Worm (Caenorhabditis elegans) whole organism, young adult: ENCODE results near the gene C23G10.11.

Experiments used
- K11D2.4 ChIP-seq: fragments of 200-800 bp; sonication (Bioruptor generic); IDR thresholded peaks from 2 replicates; pipeline ENCODE4 v1.3.6; 2022; ENCODE audit warnings: missing genetic modification reagents, missing genetic modification characterization, missing compliant biosample characterization
- egrh-3 ChIP-seq: fragments of 200-800 bp; sonication (Bioruptor generic); IDR thresholded peaks from 2 replicates; pipeline ENCODE4 v1.3.6; 2022; ENCODE audit warnings: missing genetic modification reagents, missing genetic modification characterization, missing compliant biosample characterization
- nhr-90 ChIP-seq: sonication (generic microtip); optimal IDR thresholded peaks from 2 replicates; lab custom pipeline; 2016; ENCODE audit warnings: missing genotype, mild to moderate bottlenecking, missing genetic modification characterization, missing compliant biosample characterization

DNA sequence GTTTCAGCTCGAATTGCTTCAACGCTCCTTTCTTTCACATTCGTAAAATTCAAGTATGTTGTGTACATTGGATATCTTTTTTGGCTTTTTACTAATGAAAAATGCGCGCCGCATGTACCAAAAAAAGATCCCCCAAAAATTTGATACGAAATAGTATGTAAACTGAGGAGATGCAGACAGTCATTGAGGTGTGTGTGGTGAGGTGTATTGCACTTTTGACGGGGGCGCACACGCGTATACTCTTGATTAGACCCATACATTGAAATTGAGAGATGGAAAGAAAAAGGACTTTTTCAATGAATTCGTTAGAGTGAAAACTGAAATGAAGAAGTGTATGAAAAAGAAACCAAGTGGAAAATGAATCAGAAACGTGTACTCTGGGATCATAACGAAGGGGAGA, 6.0 kb upstream of the C23G10.11 start:
- TF ChIP-seq K11D2.4 (GFP tag; lab: Robert Waterston, UW), result no peak
- no peak for TF ChIP-seq nhr-90 (tag; lab: Kevin White, UChicago)
- TF ChIP-seq egrh-3 (GFP tag; lab: Robert Waterston, UW), result no peak
